Fruit fly (Drosophila melanogaster): ENCODE measurements around the gene odd.
A peak's percentile ranks its signal among the peaks of the same experiment; 100 is the strongest.

Gene odd

DNA sequence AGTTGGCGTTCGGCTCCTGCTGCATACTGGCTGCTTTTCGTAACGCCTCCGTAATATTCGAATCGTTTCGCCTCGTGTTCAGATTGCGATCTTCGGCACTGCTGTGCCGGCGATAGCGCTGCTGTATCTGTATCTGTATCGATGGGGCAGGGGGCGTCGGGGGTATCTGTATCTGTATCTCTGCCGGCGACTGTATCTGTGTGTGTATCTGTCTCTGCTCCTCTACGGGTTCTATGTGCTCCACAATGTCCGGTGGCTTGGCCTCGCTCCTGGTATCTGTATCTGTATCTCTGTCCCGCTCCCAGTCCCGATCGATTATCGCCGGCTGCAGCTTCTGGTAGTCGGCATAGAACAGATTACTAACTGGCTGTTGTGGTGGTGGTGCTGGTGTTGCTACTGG, 33.4 kb upstream of the odd start (continued):
- TF ChIP-seq CG11294 (GFP tag; IDR thresholded peaks at IDR 0.05) (peak; percentile 46; the same call in 1 of the 2 replicates), CG4318 (GFP tag; optimal IDR thresholded peaks at IDR 0.05) (no peak), Hr38 (GFP tag; optimal IDR thresholded peaks at IDR 0.05) (no peak), CG6808 (GFP tag; optimal IDR thresholded peaks at IDR 0.05) (peak; percentile 34), CG6276 (GFP tag; optimal IDR thresholded peaks at IDR 0.05) (peak; percentile 1), CG9139 (GFP tag; optimal IDR thresholded peaks at IDR 0.05) (peak; percentile 50), Hr39 (GFP tag; optimal IDR thresholded peaks at IDR 0.05) (no peak)

DNA sequence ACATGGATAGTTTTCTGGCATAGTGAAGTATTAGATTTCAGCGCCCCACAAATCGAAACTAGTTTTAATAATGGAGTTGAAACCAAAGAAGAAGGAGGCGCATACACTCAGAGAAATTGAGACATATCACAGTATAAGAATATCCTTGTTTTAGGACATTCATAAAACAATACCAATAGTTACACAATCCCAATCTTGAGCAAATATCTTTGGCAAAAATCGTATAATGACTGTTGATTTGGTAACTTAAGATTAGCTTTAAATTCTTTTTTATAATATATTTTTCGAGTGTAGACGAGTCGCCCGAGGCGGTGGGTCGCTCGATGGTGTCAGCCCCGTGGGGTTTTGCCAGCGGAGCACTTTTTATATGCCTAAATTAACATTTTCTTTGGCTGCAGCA, 28.9 kb upstream of the odd start:
- TF ChIP-seq Gug (GFP tag; IDR thresholded peaks at IDR 0.05) (no peak), CG11902 (GFP tag; optimal IDR thresholded peaks at IDR 0.05) (no peak), CG8119 (GFP tag; IDR thresholded peaks at IDR 0.05) (peak; percentile 70), CG32006 (GFP tag; optimal IDR thresholded peaks at IDR 0.05) (peak; percentile 75), CG9139 (GFP tag; optimal IDR thresholded peaks at IDR 0.05) (no peak), CG8632 (GFP tag; optimal IDR thresholded peaks at IDR 0.05) (no peak), CG15336 (GFP tag; IDR thresholded peaks at IDR 0.05) (peak; percentile 86), Sox14 (GFP tag; optimal IDR thresholded peaks at IDR 0.05) (no peak), CG4318 (GFP tag; optimal IDR thresholded peaks at IDR 0.05) (peak; percentile 41), Eip78C (GFP tag) (peak; percentile 80), salr (GFP tag; optimal IDR thresholded peaks at IDR 0.05) (peak in 1 of 2 experiments; percentile 11), ss (GFP tag; optimal IDR thresholded peaks at IDR 0.05) (no peak), CG8319 (GFP tag; optimal IDR thresholded peaks at IDR 0.05) (no peak), net (GFP tag; optimal IDR thresholded peaks at IDR 0.05) (peak; percentile 46), CG16779 (tag; optimal IDR thresholded peaks at IDR 0.05) (no peak), pdm3 (GFP tag; optimal IDR thresholded peaks at IDR 0.05) (no peak), CG6163 (GFP tag; IDR thresholded peaks at IDR 0.05) (peak; percentile 68), eg (GFP tag; IDR thresholded peaks at IDR 0.05) (0 out of 3 replicates have a peak, but pooled peaks have one; percentile 55), CG11294 (GFP tag; IDR thresholded peaks at IDR 0.05) (no peak), CG3919 (GFP tag; optimal IDR thresholded peaks at IDR 0.05) (no peak), CG6276 (GFP tag; optimal IDR thresholded peaks at IDR 0.05) (peak; percentile 39), Lpt (GFP tag; optimal IDR thresholded peaks at IDR 0.05) (peak; percentile 39), Sox15 (GFP tag; optimal IDR thresholded peaks at IDR 0.05) (no peak), cyc (GFP tag; optimal IDR thresholded peaks at IDR 0.05) (no peak), dac (GFP tag; optimal IDR thresholded peaks at IDR 0.05) (no peak), CG11762 (GFP tag; optimal IDR thresholded peaks at IDR 0.05; ENCODE audit: insufficient read depth) (no peak), CG10669 (GFP tag; optimal IDR thresholded peaks at IDR 0.05) (no peak), CG7368 (GFP tag; optimal IDR thresholded peaks at IDR 0.05) (no peak), Hr39 (GFP tag; optimal IDR thresholded peaks at IDR 0.05) (no peak), CG10631 (GFP tag; optimal IDR thresholded peaks at IDR 0.05) (no peak), Hr4 (GFP tag; optimal IDR thresholded peaks at IDR 0.05) (peak; percentile 78)

DNA sequence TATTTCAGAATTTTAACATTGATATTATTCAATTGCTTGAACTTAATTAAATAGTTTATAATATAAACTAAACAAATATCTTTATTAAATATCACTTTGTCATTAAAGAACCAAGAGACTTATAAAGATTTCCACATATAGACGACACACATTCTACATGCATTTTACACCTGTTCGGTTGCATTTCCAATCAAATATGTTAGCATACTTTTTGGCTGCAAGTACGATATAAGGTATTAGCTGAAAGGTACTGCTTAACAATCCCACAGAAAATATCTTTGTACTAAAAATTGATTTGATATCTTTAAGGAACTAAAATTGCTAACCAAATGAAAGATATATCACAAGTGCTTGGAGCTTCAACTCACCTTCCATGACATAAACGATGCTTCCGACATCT, 27.3 kb upstream of the odd start:
- TF ChIP-seq salr (GFP tag; optimal IDR thresholded peaks at IDR 0.05): no peak
- peak; percentile 46 for TF ChIP-seq svp (GFP tag)

dm6 chr2L:3632047-3632880, 25.7 kb upstream of the odd start:
- TF ChIP-seq dsx (GFP tag; optimal IDR thresholded peaks at IDR 0.05; ENCODE audit: poor library complexity, severe bottlenecking): peak; percentile 92
- peak; percentile 77 for TF ChIP-seq fkh (GFP tag; optimal IDR thresholded peaks at IDR 0.05)
- peak; percentile 95 for TF ChIP-seq Ets96B (tag; optimal IDR thresholded peaks at IDR 0.05)
- peak; percentile 99 for TF ChIP-seq CG15336 (GFP tag; IDR thresholded peaks at IDR 0.05)
- TF ChIP-seq Eip75B (GFP tag; optimal IDR thresholded peaks at IDR 0.05): peak; percentile 98
- peak; percentile 98 for TF ChIP-seq svp (GFP tag)
- peak; percentile 95 for TF ChIP-seq cyc (GFP tag; optimal IDR thresholded peaks at IDR 0.05)
- peak; percentile 94 for TF ChIP-seq pdm3 (GFP tag; optimal IDR thresholded peaks at IDR 0.05)
- peak; percentile 99 for TF ChIP-seq Gug (GFP tag; IDR thresholded peaks at IDR 0.05)
- TF ChIP-seq Hr38 (GFP tag; optimal IDR thresholded peaks at IDR 0.05): no peak
- peak; percentile 99 for TF ChIP-seq CG10669 (GFP tag; optimal IDR thresholded peaks at IDR 0.05)
- peak; percentile 93 for TF ChIP-seq OdsH (GFP tag; optimal IDR thresholded peaks at IDR 0.05)
- TF ChIP-seq spab (GFP tag; optimal IDR thresholded peaks at IDR 0.05): peak; percentile 99
- peak; percentile 88 for TF ChIP-seq fd59A (GFP tag; optimal IDR thresholded peaks at IDR 0.05)
- peak; percentile 95 for TF ChIP-seq fd85E (GFP tag; optimal IDR thresholded peaks at IDR 0.05)
- TF ChIP-seq CG8319 (GFP tag; optimal IDR thresholded peaks at IDR 0.05): peak; percentile 99
- TF ChIP-seq salr (GFP tag; optimal IDR thresholded peaks at IDR 0.05): peak; percentile 86 to 93
- TF ChIP-seq acj6 (GFP tag; optimal IDR thresholded peaks at IDR 0.05): peak; percentile 99
- peak; percentile 95 for TF ChIP-seq Smox (GFP tag; optimal IDR thresholded peaks at IDR 0.05)
